Fruit fly (Drosophila melanogaster) whole organism, wandering third instar larva: ENCODE results near the gene Gr98b.

Experiments used
- Abd-B ChIP-seq: fragments of >200 bp; optimal IDR thresholded peaks from 2 replicates; lab custom pipeline; 2017; ENCODE audit warnings: missing biosample characterization, missing genetic modification characterization
- Dfd ChIP-seq: fragments of >200 bp; optimal IDR thresholded peaks from 2 replicates; lab custom pipeline; 2017; ENCODE audit warnings: missing biosample characterization, missing genetic modification characterization
- GATAd ChIP-seq: sonication (Bioruptor generic); optimal IDR thresholded peaks from 2 replicates; lab custom pipeline; 2016; ENCODE audit warnings: missing biosample characterization, missing genetic modification characterization
- Hnf4 ChIP-seq: fragments of 200-800 bp; sonication (Bioruptor generic); optimal IDR thresholded peaks from 2 replicates; lab custom pipeline; 2016; ENCODE audit warnings: missing biosample characterization, mild to moderate bottlenecking, missing genetic modification characterization
- Hr78 ChIP-seq: fragments of >200 bp; optimal IDR thresholded peaks from 2 replicates; lab custom pipeline; 2017; ENCODE audit warnings: missing biosample characterization, missing genetic modification characterization
- OdsH ChIP-seq: fragments of 200-800 bp; sonication (Bioruptor generic); optimal IDR thresholded peaks from 2 replicates; lab custom pipeline; 2016; ENCODE audit warnings: missing biosample characterization, mild to moderate bottlenecking, missing genetic modification characterization
- dsf ChIP-seq: sonication (Bioruptor generic); optimal IDR thresholded peaks from 2 replicates; lab custom pipeline; 2016; ENCODE audit warnings: missing biosample characterization, missing genetic modification characterization, borderline replicate concordance
- h ChIP-seq: fragments of 200-800 bp; sonication (Bioruptor generic); optimal IDR thresholded peaks from 3 replicates; lab custom pipeline; 2016; ENCODE audit warnings: missing biosample characterization, mild to moderate bottlenecking, missing genetic modification characterization
- pan ChIP-seq: fragments of >200 bp; optimal IDR thresholded peaks from 2 replicates; lab custom pipeline; 2017

- TF ChIP-seq Hr78 (GFP tag; lab: Kevin White, UChicago): no peak
- TF ChIP-seq Abd-B (GFP tag; lab: Kevin White, UChicago): no peak
- no peak for TF ChIP-seq dsf (GFP tag; lab: Kevin White, UChicago)
- TF ChIP-seq GATAd (GFP tag; lab: Kevin White, UChicago): no peak
- no peak for TF ChIP-seq Dfd (GFP tag; lab: Kevin White, UChicago)
- no peak for TF ChIP-seq Hnf4 (GFP tag; lab: Kevin White, UChicago)
- TF ChIP-seq OdsH (GFP tag; lab: Kevin White, UChicago): no peak
- TF ChIP-seq pan (lab: Kevin White, UChicago): no peak
- TF ChIP-seq h (GFP tag; lab: Kevin White, UChicago): no peak
These were observed 21.8 kb upstream of the Gr98b start, which contains the start of gene CG12885 for dm6 chr3R:27520415-27520916.
